Fruit fly (Drosophila melanogaster): ENCODE data around the gene rho-5.

DNA sequence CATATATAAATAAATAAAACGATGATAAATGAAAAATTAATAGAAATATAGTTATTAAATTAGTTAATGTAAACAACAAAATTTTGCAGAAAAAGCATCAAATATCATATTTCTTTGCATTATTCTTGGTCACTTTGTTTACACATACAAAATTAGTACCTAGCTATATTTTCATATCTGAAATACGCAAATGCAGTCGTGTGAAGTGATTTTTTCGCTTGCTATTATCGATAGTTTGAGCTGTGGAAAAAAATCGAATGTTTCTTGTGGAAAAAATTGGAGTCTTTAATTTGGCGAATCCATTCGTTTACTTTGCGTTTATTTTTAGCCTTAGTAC is 22.8 kb upstream of the rho-5 start, which contains the start of gene Cnot4:
- TF ChIP-seq CTCF (optimal IDR thresholded peaks at IDR 0.05) (no peak), CG8478 (optimal IDR thresholded peaks at IDR 0.05) (no peak)

Measured in S2 (cell line).